Worm (Caenorhabditis elegans) whole organism, midembryonic: Measurements from ENCODE around the gene nadk-1.

ENCODE experiments used
- cog-1 ChIP-seq: sonication (generic microtip); optimal IDR thresholded peaks from 2 replicates; lab custom pipeline; 2016; ENCODE audit warnings: missing genetic modification characterization, missing compliant biosample characterization
- flt-1 ChIP-seq: fragments of 200-800 bp; sonication (Bioruptor generic); IDR thresholded peaks from 2 replicates; pipeline ENCODE4 v1.3.6; 2022; ENCODE audit warnings: missing genetic modification characterization, missing compliant biosample characterization
- med-1 ChIP-seq: sonication (generic microtip); optimal IDR thresholded peaks from 2 replicates; lab custom pipeline; 2017; ENCODE audit warnings: missing genetic modification characterization, mild to moderate bottlenecking, missing compliant biosample characterization, antibody characterized with exemption, missing genetic modification reagents; ENCODE audit not compliant: insufficient read depth
- ref-1 ChIP-seq: fragments of 200-800 bp; sonication (Bioruptor generic); conservative IDR thresholded peaks from 2 replicates; pipeline ENCODE4 v1.3.6; 2022; ENCODE audit warnings: missing genetic modification reagents, missing genetic modification characterization, missing compliant biosample characterization
- ztf-23 ChIP-seq: fragments of 200-800 bp; sonication (Bioruptor generic); IDR thresholded peaks from 2 replicates; pipeline ENCODE4 v1.3.6; 2022; ENCODE audit warnings: missing genetic modification reagents, missing genetic modification characterization, missing compliant biosample characterization
- ztf-29 ChIP-seq: fragments of 200-800 bp; sonication (Bioruptor generic); IDR thresholded peaks from 2 replicates; pipeline ENCODE4 v1.3.6; 2022; ENCODE audit warnings: missing genetic modification reagents, missing genetic modification characterization, missing compliant biosample characterization

- TF ChIP-seq ref-1 (GFP tag; lab: Robert Waterston, UW) (no peak), flt-1 (GFP tag; lab: Robert Waterston, UW) (no peak), med-1 (no peak), ztf-29 (GFP tag; lab: Robert Waterston, UW) (no peak), ztf-23 (GFP tag; lab: Robert Waterston, UW) (no peak), cog-1 (tag; lab: Kevin White, UChicago) (no peak)
Observed at ce11 chrIV:1424962-1425361, 31.9 kb upstream of the nadk-1 start, which contains the start of gene Y77E11A.8.
